Fruit fly (Drosophila melanogaster): Measurements from ENCODE around the gene Alp11.
A peak's percentile ranks its signal among the peaks of the same experiment; 100 is the strongest.

Alp11 gene

dm6 chrX:15582853-15583252, 4.7 kb upstream of the Alp11 start, which contains the start of the genes CG9215 and CG8097 (continued):
- TF ChIP-seq CG42726 (GFP tag; IDR thresholded peaks at IDR 0.05; ENCODE audit: partially characterized antibody) (peak; percentile 68; the same call in 1 of the 2 replicates), CG16813 (GFP tag; IDR thresholded peaks at IDR 0.05; ENCODE audit: partially characterized antibody) (peak; percentile 96), tll (GFP tag; optimal IDR thresholded peaks at IDR 0.05) (no peak), pnt (GFP tag; optimal IDR thresholded peaks at IDR 0.05) (no peak), zfh1 (GFP tag; IDR thresholded peaks at IDR 0.05) (no peak), CG10565 (GFP tag; optimal IDR thresholded peaks at IDR 0.05) (no peak), NC2α (GFP tag; optimal IDR thresholded peaks at IDR 0.05) (no peak), run (tag; optimal IDR thresholded peaks at IDR 0.05) (no peak), CG6654 (GFP tag; optimal IDR thresholded peaks at IDR 0.05) (no peak), CG9797 (GFP tag; optimal IDR thresholded peaks at IDR 0.05) (peak; percentile 31), CG6813 (GFP tag; optimal IDR thresholded peaks at IDR 0.05) (no peak), Chrac-16 (GFP tag; optimal IDR thresholded peaks at IDR 0.05) (peak; percentile 40), CG7372 (GFP tag; IDR thresholded peaks at IDR 0.05) (no peak), klu (GFP tag; IDR thresholded peaks at IDR 0.05) (no peak), CG14014 (GFP tag; IDR thresholded peaks at IDR 0.05) (no peak), NK7.1 (GFP tag; optimal IDR thresholded peaks at IDR 0.05) (no peak), CG4360 (GFP tag; IDR thresholded peaks at IDR 0.05) (no peak), MESR4 (GFP tag; optimal IDR thresholded peaks at IDR 0.05) (peak; percentile 1), Dref (GFP tag; IDR thresholded peaks at IDR 0.05) (peak; percentile 73), CG1647 (GFP tag; optimal IDR thresholded peaks at IDR 0.05) (no peak), gfzf (GFP tag; optimal IDR thresholded peaks at IDR 0.05) (peak; percentile 36), tx (GFP tag; optimal IDR thresholded peaks at IDR 0.05) (no peak), Fer2 (tag; optimal IDR thresholded peaks at IDR 0.05) (no peak), CG8281 (tag; optimal IDR thresholded peaks at IDR 0.05) (no peak), crol (GFP tag; IDR thresholded peaks at IDR 0.05) (no peak), da (GFP tag; optimal IDR thresholded peaks at IDR 0.05) (no peak), CG14441 (GFP tag; IDR thresholded peaks at IDR 0.05) (no peak), Bteb2 (GFP tag; optimal IDR thresholded peaks at IDR 0.05) (peak; percentile 39), Rx (GFP tag; IDR thresholded peaks at IDR 0.05) (no peak), CG11696 (GFP tag; IDR thresholded peaks at IDR 0.05) (no peak), NFAT (GFP tag; IDR thresholded peaks at IDR 0.05) (no peak), GATAe (GFP tag; conservative IDR thresholded peaks at IDR 0.05) (no peak), corto (GFP tag; optimal IDR thresholded peaks at IDR 0.05) (no peak), dmrt11E (tag; optimal IDR thresholded peaks at IDR 0.05) (peak; percentile 22), pros (GFP tag; optimal IDR thresholded peaks at IDR 0.05) (no peak), fd102C (GFP tag; optimal IDR thresholded peaks at IDR 0.05) (no peak), Spps (tag; optimal IDR thresholded peaks at IDR 0.05) (no peak), trem (tag; optimal IDR thresholded peaks at IDR 0.05) (peak; percentile 76), her (GFP tag; optimal IDR thresholded peaks at IDR 0.05) (no peak), Meics (GFP tag; optimal IDR thresholded peaks at IDR 0.05) (no peak), ttk (GFP tag; IDR thresholded peaks at IDR 0.05) (no peak), Ptx1 (GFP tag; IDR thresholded peaks at IDR 0.05) (peak; percentile 25; the same call in 1 of the 2 replicates), Nf-YA (GFP tag; IDR thresholded peaks at IDR 0.05) (no peak), slp2 (GFP tag; optimal IDR thresholded peaks at IDR 0.05) (no peak), Sox102F (GFP tag; optimal IDR thresholded peaks at IDR 0.05) (no peak), gsb-n (tag; optimal IDR thresholded peaks at IDR 0.05) (no peak), CG15011 (GFP tag; optimal IDR thresholded peaks at IDR 0.05) (no peak), Ravus (GFP tag; IDR thresholded peaks at IDR 0.05) (no peak), CG6272 (GFP tag; IDR thresholded peaks at IDR 0.05) (peak; percentile 31), CG6689 (GFP tag; IDR thresholded peaks at IDR 0.05) (no peak), CG11504 (tag; optimal IDR thresholded peaks at IDR 0.05) (no peak), CG3281 (GFP tag; optimal IDR thresholded peaks at IDR 0.05) (no peak)

Measured in whole organism, embryonic.